Worm (Caenorhabditis elegans) whole organism, L4 larva: ENCODE measurements around the gene C39B5.2.

Experiments used
- ceh-62 ChIP-seq: sonication (generic microtip); optimal IDR thresholded peaks from 2 replicates; lab custom pipeline; 2017; ENCODE audit warnings: missing biosample characterization, missing genetic modification characterization
- ces-1 ChIP-seq: fragments of 150-350 bp; sonication (generic microtip); optimal IDR thresholded peaks from 4 replicates; lab custom pipeline; 2014; ENCODE audit warnings: missing biosample characterization, missing genetic modification reagents, missing genetic modification characterization
- fos-1 ChIP-seq: fragments of 150-350 bp; optimal IDR thresholded peaks from 2 replicates; lab custom pipeline; 2014; ENCODE audit warnings: missing biosample characterization, missing genetic modification characterization
- hmg-1.1 ChIP-seq: fragments of 200-800 bp; sonication (Bioruptor generic); IDR thresholded peaks from 2 replicates; pipeline ENCODE4 v1.3.6; 2022; ENCODE audit warnings: missing genetic modification reagents, missing genetic modification characterization, missing compliant biosample characterization
- nhr-28 ChIP-seq: fragments of 150-350 bp; optimal IDR thresholded peaks from 2 replicates; lab custom pipeline; 2014; ENCODE audit warnings: missing biosample characterization, missing genetic modification characterization
- nhr-76 ChIP-seq: fragments of 150-350 bp; optimal IDR thresholded peaks from 2 replicates; lab custom pipeline; 2014; ENCODE audit warnings: missing biosample characterization, missing genetic modification characterization
- unc-39 ChIP-seq: sonication (generic microtip); optimal IDR thresholded peaks from 2 replicates; lab custom pipeline; 2017; ENCODE audit warnings: missing biosample characterization, missing genetic modification characterization
- unc-62 ChIP-seq, 3 experiments: fragments of 150-350 bp in 1 of 3; sonication (generic microtip); optimal IDR thresholded peaks in 2 of 3; peaks in 1 of 3; 1 replicate in 1 of 3; 2 replicates in 2 of 3; lab custom pipeline; 2014 to 2017; ENCODE audit warnings: missing biosample characterization in 3 of 3, missing genetic modification characterization in 3 of 3, missing genetic modification reagents in 3 of 3, missing genotype in 1 of 3
- zip-11 ChIP-seq: fragments of 200-800 bp; sonication (Bioruptor generic); IDR thresholded peaks from 2 replicates; pipeline ENCODE4 v1.3.6; 2022; ENCODE audit warnings: missing genetic modification characterization, missing compliant biosample characterization

DNA sequence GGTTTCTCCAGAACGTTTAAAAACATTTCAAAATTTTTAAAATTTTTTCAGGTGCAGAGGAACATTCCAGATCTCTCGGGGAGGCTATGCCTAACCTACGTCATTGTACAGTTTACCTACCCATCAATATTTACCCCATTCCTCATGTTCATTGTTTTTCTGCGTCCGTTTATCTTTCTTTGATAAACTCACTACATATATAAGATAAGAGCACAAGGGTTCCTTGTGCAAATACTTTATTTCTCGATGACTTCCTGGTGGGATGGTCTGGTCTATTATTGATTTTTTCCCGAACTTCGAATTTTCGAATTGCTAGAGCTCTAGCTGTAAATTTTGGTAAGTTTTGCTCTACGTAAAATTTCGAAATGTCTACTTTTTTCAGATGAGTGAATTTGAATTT, 1.3 kb upstream of the C39B5.2 start:
- TF ChIP-seq ceh-62 (tag; lab: Kevin White, UChicago) (no peak), unc-39 (tag; lab: Kevin White, UChicago) (no peak), zip-11 (GFP tag; lab: Robert Waterston, UW) (no peak), unc-62 (GFP tag; optimal IDR thresholded peaks at IDR 0.05 in 1 of 2; lab: Kevin White, UChicago) (no peak), unc-62 (tag; optimal IDR thresholded peaks at IDR 0.05; lab: Kevin White, UChicago) (no peak), hmg-1.1 (GFP tag; lab: Robert Waterston, UW) (no peak), fos-1 (no peak), ces-1 (GFP tag; lab: Kevin White, UChicago) (no peak), nhr-76 (tag; lab: Kevin White, UChicago) (no peak), nhr-28 (tag; lab: Kevin White, UChicago) (no peak)
